Worm (Caenorhabditis elegans) whole organism, L1 larva: ENCODE results near the gene srx-125.

Experiments
- C04F5.9 ChIP-seq: sonication (generic microtip); optimal IDR thresholded peaks from 2 replicates; lab custom pipeline; 2016; ENCODE audit warnings: missing genetic modification characterization, missing compliant biosample characterization
- C16A3.4 ChIP-seq: fragments of 150-350 bp; optimal IDR thresholded peaks from 2 replicates; lab custom pipeline; 2014; ENCODE audit warnings: missing biosample characterization, missing genetic modification characterization
- C34B4.2 ChIP-seq: sonication (generic microtip); optimal IDR thresholded peaks from 2 replicates; lab custom pipeline; 2017; ENCODE audit warnings: mild to moderate bottlenecking, missing genetic modification characterization, missing compliant biosample characterization
- F16B12.6 ChIP-seq: fragments of 150-350 bp; optimal IDR thresholded peaks from 2 replicates; lab custom pipeline; 2014; ENCODE audit warnings: missing biosample characterization, missing genetic modification characterization
- alr-1 ChIP-seq: fragments of 200-800 bp; sonication (Bioruptor generic); optimal IDR thresholded peaks from 2 replicates; lab custom pipeline; 2018; ENCODE audit warnings: borderline replicate concordance, mild to moderate bottlenecking, missing genetic modification characterization, missing compliant biosample characterization
- aly-2 ChIP-seq: fragments of 150-350 bp; optimal IDR thresholded peaks from 2 replicates; lab custom pipeline; 2014; ENCODE audit warnings: missing biosample characterization, missing genetic modification characterization
- ceh-82 ChIP-seq, 3 experiments: fragments of 150-350 bp in 1 of 3; sonication (generic microtip) in 2 of 3; optimal IDR thresholded peaks; 2 replicates each; lab custom pipeline; 2014 to 2017; ENCODE audit warnings: missing biosample characterization in 3 of 3, missing genetic modification characterization in 3 of 3
- ceh-88 ChIP-seq: fragments of 200-800 bp; sonication (Bioruptor generic); IDR thresholded peaks from 2 replicates; pipeline ENCODE4 v1.3.6; 2022; ENCODE audit warnings: missing genetic modification characterization, missing compliant biosample characterization
- ces-1 ChIP-seq: fragments of 150-350 bp; optimal IDR thresholded peaks from 2 replicates; lab custom pipeline; 2014; ENCODE audit warnings: missing biosample characterization, missing genetic modification reagents, missing genetic modification characterization
- dpl-1 ChIP-seq, 3 experiments: fragments of 150-350 bp in 2 of 3; sonication (generic microtip) in 1 of 3; optimal IDR thresholded peaks; 2 replicates each; lab custom pipeline; 2014 to 2017; ENCODE audit warnings: missing biosample characterization in 3 of 3, missing genetic modification characterization in 3 of 3, missing genetic modification reagents in 3 of 3
- efl-1 ChIP-seq, 4 experiments: fragments of 150-350 bp; optimal IDR thresholded peaks in 3 of 4; peaks in 1 of 4; 1 replicate in 1 of 4; 2 replicates in 3 of 4; lab custom pipeline; 2014; ENCODE audit warnings: missing biosample characterization in 2 of 4, missing genetic modification characterization in 2 of 4, missing genetic modification reagents in 2 of 4
- efl-3 ChIP-seq: fragments of 200-800 bp; sonication (Bioruptor generic); optimal IDR thresholded peaks from 2 replicates; lab custom pipeline; 2018; ENCODE audit warnings: mild to moderate bottlenecking, missing genetic modification characterization, missing compliant biosample characterization
- elt-2 ChIP-seq: sonication (generic microtip); optimal IDR thresholded peaks from 2 replicates; lab custom pipeline; 2016; ENCODE audit warnings: missing genetic modification characterization, mild to moderate bottlenecking, inconsistent platforms, missing compliant biosample characterization, missing genetic modification reagents
- elt-3 ChIP-seq, 6 experiments: fragments of 150-350 bp in 1 of 6; sonication (generic microtip); optimal IDR thresholded peaks; 2 replicates each; lab custom pipeline; 2017 to 2018; ENCODE audit warnings: missing biosample characterization in 6 of 6, missing genetic modification characterization in 6 of 6, inconsistent platforms in 1 of 6
- fkh-10 ChIP-seq: sonication (generic microtip); optimal IDR thresholded peaks from 2 replicates; lab custom pipeline; 2017; ENCODE audit warnings: missing biosample characterization, missing genetic modification reagents, missing genetic modification characterization
- fkh-4 ChIP-seq: sonication (generic microtip); optimal IDR thresholded peaks from 2 replicates; lab custom pipeline; 2016; ENCODE audit warnings: missing compliant biosample characterization, missing genetic modification characterization, borderline replicate concordance
- fkh-8 ChIP-seq: sonication (generic microtip); optimal IDR thresholded peaks from 2 replicates; lab custom pipeline; 2016; ENCODE audit warnings: mild to moderate bottlenecking, missing genetic modification characterization, missing compliant biosample characterization
- grh-1 ChIP-seq: fragments of 200-800 bp; sonication (Bioruptor generic); IDR thresholded peaks from 2 replicates; pipeline ENCODE4 v1.3.6; 2022; ENCODE audit warnings: missing genetic modification reagents, missing genetic modification characterization, missing compliant biosample characterization
- hlh-17 ChIP-seq: fragments of 200-800 bp; sonication (Bioruptor generic); optimal IDR thresholded peaks from 2 replicates; lab custom pipeline; 2018; ENCODE audit warnings: missing genetic modification characterization, mild to moderate bottlenecking, missing compliant biosample characterization, moderate library complexity, borderline replicate concordance
- hlh-4 ChIP-seq: sonication (generic microtip); optimal IDR thresholded peaks from 2 replicates; lab custom pipeline; 2016; ENCODE audit warnings: mild to moderate bottlenecking, missing genetic modification characterization, missing compliant biosample characterization
- hpl-2 ChIP-seq: fragments of 150-350 bp; optimal IDR thresholded peaks from 2 replicates; lab custom pipeline; 2014; ENCODE audit warnings: missing biosample characterization, missing genetic modification reagents, missing genetic modification characterization
- irx-1 ChIP-seq: sonication (generic microtip); optimal IDR thresholded peaks from 2 replicates; lab custom pipeline; 2016; ENCODE audit warnings: missing genetic modification characterization, missing compliant biosample characterization
- isw-1 ChIP-seq: fragments of 200-800 bp; sonication (Bioruptor generic); IDR thresholded peaks from 2 replicates; pipeline ENCODE4 v1.3.6; 2022; ENCODE audit warnings: missing genetic modification characterization, missing compliant biosample characterization
- lin-13 ChIP-seq: fragments of 150-350 bp; optimal IDR thresholded peaks from 2 replicates; lab custom pipeline; 2014; ENCODE audit warnings: missing biosample characterization, missing genetic modification reagents, missing genetic modification characterization
- lin-14 ChIP-seq: fragments of 200-800 bp; sonication (Bioruptor generic); optimal IDR thresholded peaks from 2 replicates; lab custom pipeline; 2018; ENCODE audit warnings: mild to moderate bottlenecking, missing genetic modification characterization, moderate library complexity, missing compliant biosample characterization
- lin-15B ChIP-seq: fragments of 150-350 bp; sonication (generic microtip); optimal IDR thresholded peaks from 3 replicates; lab custom pipeline; 2014; ENCODE audit warnings: missing biosample characterization, missing genetic modification characterization
- lin-35 ChIP-seq, 2 experiments: fragments of 150-350 bp; optimal IDR thresholded peaks; 2 replicates each; lab custom pipeline; 2014; ENCODE audit warnings: missing biosample characterization in 2 of 2, missing genetic modification characterization in 2 of 2, missing genetic modification reagents in 2 of 2
- lir-3 ChIP-seq: sonication (generic microtip); optimal IDR thresholded peaks from 2 replicates; lab custom pipeline; 2016; ENCODE audit warnings: mild to moderate bottlenecking, missing genetic modification characterization, moderate library complexity, missing compliant biosample characterization; ENCODE audit not compliant: poor library complexity
- lsy-2 ChIP-seq, 2 experiments: fragments of 150-350 bp; optimal IDR thresholded peaks; 2 replicates each; lab custom pipeline; 2014; ENCODE audit warnings: missing biosample characterization in 2 of 2, missing genetic modification characterization in 2 of 2
- mab-9 ChIP-seq: fragments of 200-800 bp; sonication (Bioruptor generic); IDR thresholded peaks from 2 replicates; pipeline ENCODE4 v1.3.6; 2022; ENCODE audit warnings: missing genetic modification reagents, missing genetic modification characterization, missing compliant biosample characterization
- mef-2 ChIP-seq: fragments of 150-350 bp; optimal IDR thresholded peaks from 2 replicates; lab custom pipeline; 2014; ENCODE audit warnings: missing biosample characterization, missing genetic modification characterization
- nhr-11 ChIP-seq: fragments of 150-350 bp; optimal IDR thresholded peaks from 2 replicates; lab custom pipeline; 2014; ENCODE audit warnings: missing biosample characterization, missing genetic modification characterization
- nhr-19 ChIP-seq: fragments of 200-800 bp; sonication (Bioruptor generic); conservative IDR thresholded peaks from 2 replicates; pipeline ENCODE4 v1.3.6; 2022; ENCODE audit warnings: missing genetic modification characterization, missing compliant biosample characterization
- nhr-20 ChIP-seq: sonication (generic microtip); optimal IDR thresholded peaks from 2 replicates; lab custom pipeline; 2016; ENCODE audit warnings: mild to moderate bottlenecking, missing genetic modification characterization, missing compliant biosample characterization
- nhr-237 ChIP-seq: fragments of 150-350 bp; optimal IDR thresholded peaks from 2 replicates; lab custom pipeline; 2014; ENCODE audit warnings: missing biosample characterization, missing genetic modification characterization
- nhr-71 ChIP-seq: sonication (generic microtip); optimal IDR thresholded peaks from 2 replicates; lab custom pipeline; 2016; ENCODE audit warnings: mild to moderate bottlenecking, missing genetic modification characterization, moderate library complexity, missing compliant biosample characterization
- nhr-84 ChIP-seq: sonication (generic microtip); optimal IDR thresholded peaks from 2 replicates; lab custom pipeline; 2017; ENCODE audit warnings: missing biosample characterization, missing genetic modification characterization
- nhr-85 ChIP-seq: sonication (generic microtip); peaks from one replicate; lab custom pipeline; 2016; ENCODE audit warnings: missing genetic modification characterization, inconsistent platforms, missing compliant biosample characterization
- nhr-90 ChIP-seq: sonication (generic microtip); optimal IDR thresholded peaks from 2 replicates; lab custom pipeline; 2016; ENCODE audit warnings: mild to moderate bottlenecking, missing genetic modification characterization, missing compliant biosample characterization; ENCODE audit not compliant: poor library complexity
- pax-3 ChIP-seq: fragments of 200-800 bp; sonication (Bioruptor generic); optimal IDR thresholded peaks from 2 replicates; lab custom pipeline; 2018; ENCODE audit warnings: mild to moderate bottlenecking, missing genetic modification characterization, moderate library complexity, missing compliant biosample characterization
- rnt-1 ChIP-seq: sonication (generic microtip); optimal IDR thresholded peaks from 2 replicates; lab custom pipeline; 2016; ENCODE audit warnings: mild to moderate bottlenecking, missing genetic modification characterization, moderate library complexity, missing compliant biosample characterization
- snpc-4 ChIP-seq: fragments of 150-350 bp; optimal IDR thresholded peaks from 2 replicates; lab custom pipeline; 2014; ENCODE audit warnings: missing biosample characterization, missing genetic modification characterization
- snu-23 ChIP-seq: sonication (generic microtip); optimal IDR thresholded peaks from 2 replicates; lab custom pipeline; 2016; ENCODE audit warnings: missing genetic modification characterization, missing compliant biosample characterization
- sptf-1 ChIP-seq: fragments of 150-350 bp; optimal IDR thresholded peaks from 2 replicates; lab custom pipeline; 2014; ENCODE audit warnings: missing biosample characterization, missing genetic modification characterization
- sup-37 ChIP-seq: fragments of 200-800 bp; sonication (Bioruptor generic); optimal IDR thresholded peaks from 2 replicates; lab custom pipeline; 2018; ENCODE audit warnings: mild to moderate bottlenecking, missing genetic modification characterization, missing compliant biosample characterization
- tlp-1 ChIP-seq: fragments of 150-350 bp; optimal IDR thresholded peaks from 2 replicates; lab custom pipeline; 2014; ENCODE audit warnings: missing biosample characterization, missing genetic modification characterization
- unc-130 ChIP-seq: fragments of 150-350 bp; optimal IDR thresholded peaks from 2 replicates; lab custom pipeline; 2017; ENCODE audit warnings: missing biosample characterization, missing genetic modification characterization, inconsistent platforms
- unc-86 ChIP-seq: sonication (generic microtip); optimal IDR thresholded peaks from 2 replicates; lab custom pipeline; 2016; ENCODE audit warnings: missing genetic modification characterization, missing compliant biosample characterization
- zag-1 ChIP-seq: fragments of 150-350 bp; optimal IDR thresholded peaks from 2 replicates; lab custom pipeline; 2014; ENCODE audit warnings: missing biosample characterization, missing genetic modification characterization
- zip-4 ChIP-seq: fragments of 200-800 bp; sonication (Bioruptor generic); optimal IDR thresholded peaks from 2 replicates; lab custom pipeline; 2018; ENCODE audit warnings: mild to moderate bottlenecking, missing genetic modification characterization, moderate library complexity, missing compliant biosample characterization
- ztf-11 ChIP-seq, 2 experiments: sonication (generic microtip); optimal IDR thresholded peaks; 2 replicates each; lab custom pipeline; 2016 to 2017; ENCODE audit warnings: missing genetic modification characterization in 2 of 2, missing biosample characterization in 1 of 2, missing compliant biosample characterization in 1 of 2

Gene srx-125

ce11 chrV:13333386-13334180 lies 33.5 kb upstream of the srx-125 start, which contains the start of gene nhr-168:
Gene nhr-168, minus strand, starts transcription at chrV:13333871.
- no peak for TF ChIP-seq nhr-84 (tag; lab: Kevin White, UChicago)
- TF ChIP-seq alr-1 (tag; lab: Kevin White, UChicago), result no peak
- no peak for TF ChIP-seq nhr-19 (GFP tag; lab: Robert Waterston, UW)
- no peak for TF ChIP-seq nhr-11 (tag; lab: Kevin White, UChicago)
- no peak for TF ChIP-seq C34B4.2 (tag; lab: Kevin White, UChicago)
- no peak for TF ChIP-seq F16B12.6 (tag; lab: Kevin White, UChicago)
- TF ChIP-seq nhr-71 (tag; lab: Kevin White, UChicago), result no peak
- TF ChIP-seq isw-1, result no peak
- TF ChIP-seq lin-35 (GFP tag; optimal IDR thresholded peaks at IDR 0.05; lab: Kevin White, UChicago), result no peak
- no peak for TF ChIP-seq efl-1 (optimal IDR thresholded peaks at IDR 0.05; lab: Kevin White, UChicago)
- TF ChIP-seq efl-1 (GFP tag; optimal IDR thresholded peaks at IDR 0.05 in 1 of 2; lab: Kevin White, UChicago), result no peak
- no peak for TF ChIP-seq snpc-4 (tag; lab: Kevin White, UChicago)
- peak; percentile 5 for TF ChIP-seq nhr-20 (tag; lab: Kevin White, UChicago)
- no peak for TF ChIP-seq ces-1 (GFP tag; lab: Kevin White, UChicago)
- no peak for TF ChIP-seq hpl-2
- no peak for TF ChIP-seq ztf-11 (tag; optimal IDR thresholded peaks at IDR 0.05; lab: Kevin White, UChicago)
- no peak for TF ChIP-seq hlh-17 (GFP tag; lab: Kevin White, UChicago)
- no peak for TF ChIP-seq nhr-237
- TF ChIP-seq lin-14 (GFP tag; lab: Kevin White, UChicago), result peak; percentile 68
- TF ChIP-seq elt-3 (tag; optimal IDR thresholded peaks at IDR 0.05; lab: Kevin White, UChicago), result no peak
- no peak for TF ChIP-seq sptf-1 (tag; lab: Kevin White, UChicago)
- peak; percentile 72 for TF ChIP-seq elt-2 (tag; lab: Kevin White, UChicago)
- TF ChIP-seq unc-86 (tag; lab: Kevin White, UChicago), result no peak
- TF ChIP-seq ceh-82 (tag; optimal IDR thresholded peaks at IDR 0.05; lab: Kevin White, UChicago), result no peak
- no peak for TF ChIP-seq snu-23
- TF ChIP-seq aly-2 (tag; lab: Kevin White, UChicago), result no peak
- TF ChIP-seq pax-3, result peak; percentile 39
- TF ChIP-seq lir-3, result no peak
- no peak for TF ChIP-seq nhr-90
- TF ChIP-seq ceh-88 (GFP tag; lab: Robert Waterston, UW), result no peak
- no peak for TF ChIP-seq tlp-1 (tag; lab: Kevin White, UChicago)
- TF ChIP-seq grh-1 (GFP tag; lab: Robert Waterston, UW), result peak; percentile 41
- no peak for TF ChIP-seq dpl-1 (GFP tag; optimal IDR thresholded peaks at IDR 0.05; lab: Kevin White, UChicago)
- TF ChIP-seq lin-15B (tag; lab: Kevin White, UChicago), result no peak
- no peak for TF ChIP-seq lsy-2 (tag; optimal IDR thresholded peaks at IDR 0.05; lab: Kevin White, UChicago)
- TF ChIP-seq C16A3.4 (tag; lab: Kevin White, UChicago), result no peak
- TF ChIP-seq sup-37 (GFP tag; lab: Kevin White, UChicago), result no peak
- TF ChIP-seq mab-9 (GFP tag; lab: Robert Waterston, UW), result no peak
- TF ChIP-seq C04F5.9 (tag; lab: Kevin White, UChicago), result no peak
- no peak for TF ChIP-seq irx-1 (tag; lab: Kevin White, UChicago)
- no peak for TF ChIP-seq zag-1 (tag; lab: Kevin White, UChicago)
- no peak for TF ChIP-seq fkh-4
- TF ChIP-seq rnt-1 (tag; lab: Kevin White, UChicago), result peak; percentile 12
- no peak for TF ChIP-seq lin-13 (GFP tag; lab: Kevin White, UChicago)
- TF ChIP-seq fkh-10 (GFP tag; lab: Kevin White, UChicago), result no peak
- no peak for TF ChIP-seq zip-4 (GFP tag; lab: Kevin White, UChicago)
- TF ChIP-seq nhr-85, result peak; percentile 88
- no peak for TF ChIP-seq efl-3 (GFP tag; lab: Kevin White, UChicago)
- no peak for TF ChIP-seq fkh-8 (tag; lab: Kevin White, UChicago)
- no peak for TF ChIP-seq hlh-4 (tag; lab: Kevin White, UChicago)
- TF ChIP-seq unc-130 (tag; lab: Kevin White, UChicago), result no peak
- no peak for TF ChIP-seq mef-2
